Fruit fly (Drosophila melanogaster): Measurements from ENCODE around the gene CG7950.

CG7950 gene

dm6 chr3R:30061154-30061482 lies 4.5 kb downstream of the CG7950 start (continued):
- no peak for TF ChIP-seq pan (optimal IDR thresholded peaks at IDR 0.05)
- peak in 1 of 2 experiments; percentile 95 for TF ChIP-seq pan (GFP tag; optimal IDR thresholded peaks at IDR 0.05 in 1 of 2, IDR thresholded peaks at IDR 0.05 in 1 of 2)
- peak; percentile 68 for TF ChIP-seq Hmr (GFP tag; optimal IDR thresholded peaks at IDR 0.05)
- peak; percentile 69 for TF ChIP-seq sug (tag; optimal IDR thresholded peaks at IDR 0.05)
- TF ChIP-seq CG3281 (GFP tag; optimal IDR thresholded peaks at IDR 0.05) = peak; percentile 72
- peak; percentile 91 for TF ChIP-seq H2.0 (GFP tag; IDR thresholded peaks at IDR 0.05)
- TF ChIP-seq Ravus (GFP tag; IDR thresholded peaks at IDR 0.05) = peak; percentile 72
- no peak for TF ChIP-seq hbn (GFP tag; IDR thresholded peaks at IDR 0.05; ENCODE audit: partially characterized antibody)
- TF ChIP-seq CG10543 (GFP tag; optimal IDR thresholded peaks at IDR 0.05) = peak; percentile 59
- peak; percentile 63 for TF ChIP-seq CG1529 (GFP tag; optimal IDR thresholded peaks at IDR 0.05)
- peak; percentile 72 for TF ChIP-seq CG32767 (GFP tag; IDR thresholded peaks at IDR 0.05)
- peak; percentile 89 for TF ChIP-seq tgo (GFP tag; IDR thresholded peaks at IDR 0.05)
- TF ChIP-seq amos (GFP tag; IDR thresholded peaks at IDR 0.05; ENCODE audit: partially characterized antibody) = no peak
- peak; percentile 17 for TF ChIP-seq CG13123 (GFP tag; optimal IDR thresholded peaks at IDR 0.05)
- peak; percentile 68 for TF ChIP-seq CG9609 (GFP tag; optimal IDR thresholded peaks at IDR 0.05)
- peak; percentile 89 for TF ChIP-seq pnt (GFP tag; optimal IDR thresholded peaks at IDR 0.05)
- 0 out of 3 replicates have a peak, but pooled peaks have one; percentile 23 for TF ChIP-seq CG11560 (tag; IDR thresholded peaks at IDR 0.05)
- peak; percentile 79 for TF ChIP-seq emc (GFP tag; optimal IDR thresholded peaks at IDR 0.05)
- TF ChIP-seq Opbp (GFP tag; IDR thresholded peaks at IDR 0.05; ENCODE audit: partially characterized antibody) = no peak
- peak; percentile 92 for TF ChIP-seq lab (GFP tag; optimal IDR thresholded peaks at IDR 0.05)
- peak; percentile 91 for TF ChIP-seq ase (GFP tag; IDR thresholded peaks at IDR 0.05)
- peak; percentile 90 for TF ChIP-seq CG18476 (GFP tag; optimal IDR thresholded peaks at IDR 0.05)
- TF ChIP-seq repo (GFP tag; optimal IDR thresholded peaks at IDR 0.05) = peak; percentile 82
- TF ChIP-seq Stat92E (GFP tag; optimal IDR thresholded peaks at IDR 0.05) = peak in 1 of 3 experiments; percentile 83
- TF ChIP-seq CG2129 (GFP tag; IDR thresholded peaks at IDR 0.05; ENCODE audit: partially characterized antibody) = no peak
- 0 out of 2 replicates have a peak, but pooled peaks have one; percentile 17 for TF ChIP-seq Taf1 (GFP tag; IDR thresholded peaks at IDR 0.05)
- TF ChIP-seq CG3163 (GFP tag; optimal IDR thresholded peaks at IDR 0.05) = peak; percentile 49
- TF ChIP-seq Adf1 (GFP tag; IDR thresholded peaks at IDR 0.05) = peak; percentile 40; the same call in 1 of the 2 replicates
- TF ChIP-seq ac (GFP tag; optimal IDR thresholded peaks at IDR 0.05) = no peak
- TF ChIP-seq HHEX (GFP tag; optimal IDR thresholded peaks at IDR 0.05) = peak; percentile 85
- peak; percentile 98 for TF ChIP-seq CG17359 (tag; optimal IDR thresholded peaks at IDR 0.05)
- no peak for TF ChIP-seq CG34224 (GFP tag; IDR thresholded peaks at IDR 0.05; ENCODE audit: partially characterized antibody)
- TF ChIP-seq sr (GFP tag; IDR thresholded peaks at IDR 0.05) = peak; percentile 83; the same call in 2 of the 3 replicates
- no peak for TF ChIP-seq Bgb (GFP tag; IDR thresholded peaks at IDR 0.05; ENCODE audit: partially characterized antibody)
- TF ChIP-seq luna (GFP tag; optimal IDR thresholded peaks at IDR 0.05) = peak; percentile 20
- peak; percentile 95 for TF ChIP-seq Blimp-1 (GFP tag; optimal IDR thresholded peaks at IDR 0.05)
- peak; percentile 93 for TF ChIP-seq stc (GFP tag; IDR thresholded peaks at IDR 0.05)
- peak; percentile 79; the same call in 2 of the 3 replicates for TF ChIP-seq CG2889 (GFP tag; IDR thresholded peaks at IDR 0.05)
- peak; percentile 68 for TF ChIP-seq CG6654 (GFP tag; optimal IDR thresholded peaks at IDR 0.05)
- no peak for TF ChIP-seq ato (GFP tag; IDR thresholded peaks at IDR 0.05; ENCODE audit: partially characterized antibody)
- peak; percentile 34 to 85 for TF ChIP-seq bsh (GFP tag; optimal IDR thresholded peaks at IDR 0.05)
- TF ChIP-seq CG3065 (GFP tag; optimal IDR thresholded peaks at IDR 0.05) = peak; percentile 28
- peak; percentile 86 for TF ChIP-seq CG6854 (GFP tag; optimal IDR thresholded peaks at IDR 0.05)
- TF ChIP-seq ERR (GFP tag; optimal IDR thresholded peaks at IDR 0.05) = peak; percentile 77
- TF ChIP-seq disco-r (GFP tag; optimal IDR thresholded peaks at IDR 0.05) = peak; percentile 72
- TF ChIP-seq Doc3 (GFP tag; IDR thresholded peaks at IDR 0.05; ENCODE audit: partially characterized antibody) = no peak
- TF ChIP-seq lov (optimal IDR thresholded peaks at IDR 0.05) = no peak
- peak; percentile 94 for TF ChIP-seq lov (GFP tag; IDR thresholded peaks at IDR 0.05)
- peak; percentile 60 for TF ChIP-seq CG7786 (GFP tag; optimal IDR thresholded peaks at IDR 0.05)
- TF ChIP-seq btn (GFP tag; optimal IDR thresholded peaks at IDR 0.05) = peak; percentile 77
